Worm (Caenorhabditis elegans) whole organism, mixed stage, embryonic: ENCODE data around the gene Y73B6BL.14.

Source experiments
- M03D4.4 ChIP-seq: sonication (generic microtip); optimal IDR thresholded peaks from 2 replicates; lab custom pipeline; 2017; ENCODE audit warnings: mild to moderate bottlenecking, missing genetic modification characterization, missing compliant biosample characterization
- bed-3 ChIP-seq: fragments of 200-800 bp; sonication (Bioruptor generic); optimal IDR thresholded peaks from 3 replicates; lab custom pipeline; 2018; ENCODE audit warnings: mild to moderate bottlenecking, missing genetic modification characterization, moderate library complexity, missing compliant biosample characterization
- blmp-1 ChIP-seq: fragments of 150-350 bp; optimal IDR thresholded peaks from 2 replicates; lab custom pipeline; 2014; ENCODE audit warnings: missing biosample characterization, missing genetic modification characterization
- ceh-83 ChIP-seq: fragments of 200-800 bp; sonication (Bioruptor generic); optimal IDR thresholded peaks from 2 replicates; lab custom pipeline; 2018; ENCODE audit warnings: mild to moderate bottlenecking, missing genetic modification characterization, missing compliant biosample characterization
- cnd-1 ChIP-seq: fragments of 200-800 bp; sonication (Bioruptor generic); optimal IDR thresholded peaks from 2 replicates; lab custom pipeline; 2018; ENCODE audit warnings: mild to moderate bottlenecking, missing genetic modification characterization, missing compliant biosample characterization
- elt-1 ChIP-seq: sonication (generic microtip); optimal IDR thresholded peaks from 2 replicates; lab custom pipeline; 2017; ENCODE audit warnings: missing genetic modification characterization, mild to moderate bottlenecking, missing compliant biosample characterization, antibody characterized with exemption, moderate library complexity, borderline replicate concordance; ENCODE audit not compliant: insufficient read depth
- elt-3 ChIP-seq: fragments of 150-350 bp; optimal IDR thresholded peaks from 2 replicates; lab custom pipeline; 2014; ENCODE audit warnings: missing biosample characterization, missing genetic modification characterization
- ham-2 ChIP-seq: fragments of 200-800 bp; sonication (Bioruptor generic); optimal IDR thresholded peaks from 2 replicates; lab custom pipeline; 2018; ENCODE audit warnings: mild to moderate bottlenecking, missing genetic modification characterization, missing compliant biosample characterization
- hlh-1 ChIP-seq: fragments of 150-350 bp; optimal IDR thresholded peaks from 2 replicates; lab custom pipeline; 2014; ENCODE audit warnings: missing biosample characterization, missing genetic modification reagents, missing genetic modification characterization
- lin-13 ChIP-seq: fragments of 150-350 bp; optimal IDR thresholded peaks from 2 replicates; lab custom pipeline; 2014; ENCODE audit warnings: missing biosample characterization, missing genetic modification characterization
- lsy-2 ChIP-seq: fragments of 150-350 bp; optimal IDR thresholded peaks from 2 replicates; lab custom pipeline; 2014; ENCODE audit warnings: missing biosample characterization, missing genetic modification characterization
- mep-1 ChIP-seq: fragments of 150-350 bp; optimal IDR thresholded peaks from 2 replicates; lab custom pipeline; 2017; ENCODE audit warnings: missing biosample characterization, missing genetic modification reagents, missing genetic modification characterization, inconsistent platforms
- nhr-12 ChIP-seq: fragments of 150-350 bp; optimal IDR thresholded peaks from 2 replicates; lab custom pipeline; 2014; ENCODE audit warnings: missing biosample characterization, missing genetic modification characterization
- nhr-2 ChIP-seq: fragments of 150-350 bp; optimal IDR thresholded peaks from 2 replicates; lab custom pipeline; 2014; ENCODE audit warnings: missing biosample characterization, missing genetic modification characterization
- nhr-237 ChIP-seq: fragments of 150-350 bp; optimal IDR thresholded peaks from 2 replicates; lab custom pipeline; 2014; ENCODE audit warnings: missing biosample characterization, missing genetic modification characterization
- nhr-76 ChIP-seq: sonication (generic microtip); optimal IDR thresholded peaks from 2 replicates; lab custom pipeline; 2017; ENCODE audit warnings: missing biosample characterization, missing genetic modification characterization
- pha-4 ChIP-seq: fragments of 150-350 bp; optimal IDR thresholded peaks from 2 replicates; lab custom pipeline; 2018; ENCODE audit warnings: missing biosample characterization, missing genetic modification reagents, missing genetic modification characterization
- snpc-4 ChIP-seq: fragments of 150-350 bp; optimal IDR thresholded peaks from 2 replicates; lab custom pipeline; 2014; ENCODE audit warnings: missing biosample characterization, missing genetic modification characterization
- unc-120 ChIP-seq: sonication (generic microtip); optimal IDR thresholded peaks from 2 replicates; lab custom pipeline; 2017; ENCODE audit warnings: missing genetic modification characterization, missing compliant biosample characterization; ENCODE audit not compliant: poor library complexity, severe bottlenecking
- unc-39 ChIP-seq: fragments of 150-350 bp; optimal IDR thresholded peaks from 2 replicates; lab custom pipeline; 2014; ENCODE audit warnings: missing biosample characterization, missing genetic modification characterization
- zip-8 ChIP-seq: fragments of 150-350 bp; optimal IDR thresholded peaks from 2 replicates; lab custom pipeline; 2014; ENCODE audit warnings: missing biosample characterization, missing genetic modification characterization

The Y73B6BL.14 gene

DNA sequence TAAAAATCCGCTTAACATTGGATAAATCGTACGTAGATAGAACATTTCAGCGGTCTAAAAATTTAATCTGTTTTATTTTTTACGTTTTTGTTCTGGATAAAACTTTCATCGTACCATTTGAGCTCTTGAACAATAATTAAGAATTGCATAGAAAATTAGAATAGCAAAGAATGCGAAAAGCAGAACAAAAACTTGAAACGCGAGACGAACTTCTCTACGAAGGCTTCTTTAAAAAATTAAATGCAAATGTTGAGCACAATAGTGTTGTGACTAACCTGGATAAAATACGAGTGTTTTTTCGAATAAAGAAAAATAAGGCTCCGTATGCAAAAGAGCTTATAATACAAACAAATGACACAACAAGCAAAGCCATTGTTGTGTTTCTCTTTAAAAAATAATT lies 43.3 kb downstream of the Y73B6BL.14 start:
- TF ChIP-seq nhr-76 (tag; lab: Kevin White, UChicago) (no peak), cnd-1 (tag; lab: Kevin White, UChicago) (no peak), bed-3 (no peak), hlh-1 (tag; lab: Kevin White, UChicago) (no peak), lsy-2 (tag; lab: Kevin White, UChicago) (no peak)

DNA sequence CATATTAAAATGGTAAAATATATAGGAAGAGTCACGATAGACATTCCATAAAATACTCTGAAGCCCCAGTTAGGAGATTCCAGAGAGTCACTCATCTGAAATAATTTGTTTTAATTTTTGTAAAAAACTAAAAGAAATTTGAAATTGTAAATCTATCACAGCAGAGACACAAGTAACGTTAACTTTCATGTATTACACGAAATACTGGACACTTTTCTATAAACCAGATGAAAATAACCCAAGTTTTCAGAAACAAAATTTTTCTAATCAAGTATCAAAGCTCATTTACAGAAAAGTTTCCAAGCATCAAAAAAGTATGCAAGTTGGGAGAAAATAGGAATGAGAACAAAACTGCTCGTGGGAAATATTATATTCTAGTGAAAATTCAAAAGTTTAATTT lies 44.5 kb downstream of the Y73B6BL.14 start, which contains the start of gene srv-27:
TSS of gene srv-27 (minus strand) at position 101 of the 400 bp plus-strand sequence.
- TF ChIP-seq unc-39 (no peak), nhr-237 (tag; lab: Kevin White, UChicago) (no peak), snpc-4 (tag; lab: Kevin White, UChicago) (no peak)
- TF ChIP-seq, all 35 proteins: peak for 0

DNA sequence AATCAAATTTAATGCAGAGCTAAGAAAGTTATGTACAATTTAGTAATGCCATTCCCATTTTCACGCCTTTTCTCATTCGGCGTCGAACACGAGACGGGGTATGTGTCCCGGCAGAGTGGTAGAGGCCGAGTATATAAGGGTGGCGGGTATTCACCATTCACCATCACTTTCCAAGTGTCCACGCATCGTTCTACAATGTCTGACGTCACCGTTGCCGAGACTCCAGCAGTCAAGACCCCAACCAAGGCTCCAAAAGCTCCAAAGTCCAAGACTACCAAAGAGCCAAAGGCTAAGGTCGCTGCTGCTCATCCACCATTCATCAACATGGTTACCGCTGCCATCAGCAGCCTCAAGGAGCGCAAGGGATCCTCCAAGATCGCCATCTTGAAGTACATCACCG lies 48.7 kb downstream of the Y73B6BL.14 start, which contains the start of gene hil-2:
TSS of gene hil-2 (plus strand) at position 160 of the 400 bp plus-strand sequence.
- TF ChIP-seq mep-1 (tag; lab: Kevin White, UChicago) (peak; percentile 61), lin-13 (tag; lab: Kevin White, UChicago) (peak; percentile 75), ceh-83 (no peak), elt-3 (no peak), ham-2 (GFP tag; lab: Kevin White, UChicago) (no peak), M03D4.4 (tag; lab: Kevin White, UChicago) (no peak), cnd-1 (tag; lab: Kevin White, UChicago) (no peak), unc-120 (tag; lab: Kevin White, UChicago) (no peak), zip-8 (tag; lab: Kevin White, UChicago) (peak; percentile 17), pha-4 (no peak), blmp-1 (tag; lab: Kevin White, UChicago) (no peak), hlh-1 (tag; lab: Kevin White, UChicago) (no peak), nhr-12 (no peak), nhr-2 (tag; lab: Kevin White, UChicago) (no peak), elt-1 (tag; lab: Kevin White, UChicago) (no peak)
